Fruit fly (Drosophila melanogaster): ENCODE results near the gene CG43732.

CG43732 gene

DNA sequence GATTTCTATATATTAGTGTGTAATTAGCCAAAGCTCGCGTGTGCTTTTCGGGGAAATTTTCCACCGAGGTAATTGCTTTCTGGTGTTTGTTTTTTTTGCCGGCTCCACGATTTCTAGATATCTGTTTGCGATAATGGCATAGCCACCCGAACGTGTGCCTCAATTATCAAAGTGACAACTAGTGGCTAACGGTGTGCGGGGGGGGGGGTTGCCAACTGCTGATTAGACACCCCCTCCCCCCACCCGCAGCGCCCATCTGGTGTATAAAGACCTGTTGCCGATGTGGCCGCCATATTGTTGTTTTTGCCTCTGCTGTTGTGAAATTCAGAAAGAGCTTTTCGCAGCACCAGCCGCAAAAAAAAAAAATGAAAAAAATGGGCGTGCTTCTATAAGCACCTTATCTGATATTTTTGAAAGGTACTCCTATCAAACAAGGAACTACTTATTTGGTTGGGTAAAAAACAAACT is 31.1 kb upstream of the CG43732 start (continued):
- peak; percentile 84 for TF ChIP-seq ftz-f1 (GFP tag; optimal IDR thresholded peaks at IDR 0.05)
- TF ChIP-seq Dbx (GFP tag; IDR thresholded peaks at IDR 0.05), result peak; percentile 51; the same call in 1 of the 3 replicates
- TF ChIP-seq kah (GFP tag; optimal IDR thresholded peaks at IDR 0.05), result peak; percentile 85
- TF ChIP-seq CG1602 (GFP tag; optimal IDR thresholded peaks at IDR 0.05), result no peak
- TF ChIP-seq dmrt99B (tag; optimal IDR thresholded peaks at IDR 0.05), result no peak
- TF ChIP-seq CG14441 (GFP tag; IDR thresholded peaks at IDR 0.05), result peak; percentile 25; the same call in 1 of the 2 replicates
- TF ChIP-seq CG9797 (GFP tag; optimal IDR thresholded peaks at IDR 0.05), result no peak
- no peak for TF ChIP-seq al (GFP tag; IDR thresholded peaks at IDR 0.05)
- TF ChIP-seq mirr (GFP tag; optimal IDR thresholded peaks at IDR 0.05), result peak; percentile 99
- TF ChIP-seq cwo (GFP tag; optimal IDR thresholded peaks at IDR 0.05), result peak; percentile 91
- peak; percentile 77 for TF ChIP-seq sd (tag; optimal IDR thresholded peaks at IDR 0.05)
- TF ChIP-seq sima (GFP tag; optimal IDR thresholded peaks at IDR 0.05), result no peak
- TF ChIP-seq NK7.1 (GFP tag; optimal IDR thresholded peaks at IDR 0.05), result no peak
- 0 out of 2 replicates have a peak, but pooled peaks have one; percentile 27 for TF ChIP-seq Ptx1 (GFP tag; IDR thresholded peaks at IDR 0.05)
- TF ChIP-seq chinmo (GFP tag; IDR thresholded peaks at IDR 0.05; ENCODE audit: partially characterized antibody), result peak; percentile 86; the same call in 2 of the 4 replicates
- TF ChIP-seq CG3995 (GFP tag; optimal IDR thresholded peaks at IDR 0.05), result no peak
- peak; percentile 46 for TF ChIP-seq slbo (GFP tag; IDR thresholded peaks at IDR 0.05)
- peak; percentile 49 for TF ChIP-seq CG9727 (GFP tag; optimal IDR thresholded peaks at IDR 0.05)
- no peak for TF ChIP-seq Hsf (GFP tag; optimal IDR thresholded peaks at IDR 0.05)
- TF ChIP-seq so (GFP tag; IDR thresholded peaks at IDR 0.05), result no peak
- no peak for TF ChIP-seq CG31388 (GFP tag; optimal IDR thresholded peaks at IDR 0.05)
- peak; percentile 51; the same call in 1 of the 2 replicates for TF ChIP-seq CG32772 (GFP tag; IDR thresholded peaks at IDR 0.05)
- no peak for TF ChIP-seq ato (GFP tag; IDR thresholded peaks at IDR 0.05; ENCODE audit: partially characterized antibody)
- no peak for TF ChIP-seq nau (GFP tag; optimal IDR thresholded peaks at IDR 0.05)
- no peak for TF ChIP-seq CG2129 (GFP tag; IDR thresholded peaks at IDR 0.05; ENCODE audit: partially characterized antibody)
- no peak for TF ChIP-seq cas (GFP tag; IDR thresholded peaks at IDR 0.05)
- peak in 1 of 2 experiments; percentile 74 for TF ChIP-seq Pdp1 (GFP tag; optimal IDR thresholded peaks at IDR 0.05)
- peak; percentile 46 for TF ChIP-seq BtbVII (GFP tag; optimal IDR thresholded peaks at IDR 0.05)
- no peak for TF ChIP-seq CG2116 (GFP tag; optimal IDR thresholded peaks at IDR 0.05)
- no peak for TF ChIP-seq CG18476 (GFP tag; optimal IDR thresholded peaks at IDR 0.05)
- peak; percentile 9 for TF ChIP-seq CG11504 (tag; optimal IDR thresholded peaks at IDR 0.05)
- peak; percentile 22 for TF ChIP-seq CG6854 (GFP tag; optimal IDR thresholded peaks at IDR 0.05)
- peak; percentile 99 for TF ChIP-seq exex (tag; optimal IDR thresholded peaks at IDR 0.05)
- TF ChIP-seq crp (GFP tag; optimal IDR thresholded peaks at IDR 0.05), result peak in 1 of 2 experiments; percentile 39
- TF ChIP-seq scrt (GFP tag; optimal IDR thresholded peaks at IDR 0.05), result peak; percentile 86
- peak; percentile 66 for TF ChIP-seq sqz (GFP tag; optimal IDR thresholded peaks at IDR 0.05)
- no peak for TF ChIP-seq CG8478 (optimal IDR thresholded peaks at IDR 0.05)
- peak; percentile 5 for TF ChIP-seq Hand (GFP tag; optimal IDR thresholded peaks at IDR 0.05)
- peak; percentile 82 for TF ChIP-seq Med (GFP tag)
- peak; percentile 24 for TF ChIP-seq CG13296 (GFP tag; optimal IDR thresholded peaks at IDR 0.05)
- no peak for TF ChIP-seq CG43689 (GFP tag; IDR thresholded peaks at IDR 0.05)
- no peak for TF ChIP-seq CG17328 (GFP tag; IDR thresholded peaks at IDR 0.05)
- TF ChIP-seq C15 (GFP tag; IDR thresholded peaks at IDR 0.05), result no peak
- TF ChIP-seq Fer1 (GFP tag; optimal IDR thresholded peaks at IDR 0.05), result peak; percentile 53
- peak; percentile 19 for TF ChIP-seq Dek (tag; optimal IDR thresholded peaks at IDR 0.05)
- peak; percentile 51 for TF ChIP-seq CHES-1-like (GFP tag; optimal IDR thresholded peaks at IDR 0.05)
- peak; percentile 11 for TF ChIP-seq luna (GFP tag; optimal IDR thresholded peaks at IDR 0.05)
- peak; percentile 4 for TF ChIP-seq CG16863 (GFP tag; optimal IDR thresholded peaks at IDR 0.05)
- TF ChIP-seq dpn (GFP tag; optimal IDR thresholded peaks at IDR 0.05), result peak in 1 of 2 experiments; percentile 1
- peak in 1 of 2 experiments; percentile 19 for TF ChIP-seq Eip74EF (GFP tag; optimal IDR thresholded peaks at IDR 0.05)
